Worm (Caenorhabditis elegans) whole organism, L2 larva: ENCODE data around the gene T07C12.10.

Experiments used
- lin-11 ChIP-seq: fragments of 150-350 bp; sonication (generic microtip); optimal IDR thresholded peaks from 2 replicates; lab custom pipeline; 2014; ENCODE audit warnings: missing biosample characterization, missing genetic modification characterization, inconsistent platforms, mixed read lengths
- lsy-2 ChIP-seq, 2 experiments: fragments of 150-350 bp in 1 of 2; sonication (generic microtip) in 1 of 2; optimal IDR thresholded peaks; 2 replicates each; lab custom pipeline; 2014 to 2017; ENCODE audit warnings: missing biosample characterization in 2 of 2, missing genetic modification characterization in 2 of 2
- unc-62 ChIP-seq: fragments of 150-350 bp; optimal IDR thresholded peaks from 2 replicates; lab custom pipeline; 2014; ENCODE audit warnings: missing biosample characterization, missing genetic modification reagents, missing genetic modification characterization
- ztf-1 ChIP-seq: fragments of 200-800 bp; sonication (Bioruptor generic); conservative IDR thresholded peaks from 2 replicates; pipeline ENCODE4 v1.3.6; 2022; ENCODE audit warnings: missing genetic modification characterization, missing compliant biosample characterization

DNA sequence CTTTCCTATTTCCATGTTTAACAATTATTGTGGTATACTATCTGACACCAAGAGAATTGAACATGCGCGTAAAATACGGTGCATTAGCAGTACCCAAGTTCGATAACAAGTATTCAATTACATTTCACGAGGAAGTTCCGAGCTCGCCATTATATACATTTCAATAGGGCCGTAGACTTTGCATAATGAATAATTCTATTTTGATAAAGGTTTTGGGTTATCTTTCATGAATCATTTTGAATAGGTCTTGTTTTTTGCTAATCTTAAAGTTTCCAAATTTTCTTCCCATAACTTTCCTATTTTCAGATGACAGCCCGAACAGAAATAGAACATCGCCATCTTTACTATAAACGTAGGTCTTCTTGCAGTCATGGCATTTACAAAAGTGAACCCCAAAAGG lies 34.0 kb downstream of the T07C12.10 start, which contains the start of gene C50H2.13:
- TF ChIP-seq unc-62 (GFP tag; lab: Kevin White, UChicago) (no peak), ztf-1 (no peak), lin-11 (tag; lab: Kevin White, UChicago) (no peak), lsy-2 (tag; optimal IDR thresholded peaks at IDR 0.05; lab: Kevin White, UChicago) (no peak)
